Worm (Caenorhabditis elegans) whole organism, L4 larva: Measurements from ENCODE around the gene Y43B11AL.1.
A peak's percentile ranks its signal among the peaks of the same experiment; 100 is the strongest.

Experiments
- D1046.2 ChIP-seq: fragments of 200-800 bp; sonication (Bioruptor generic); IDR thresholded peaks from 2 replicates; pipeline ENCODE4 v1.3.6; 2022; ENCODE audit warnings: missing genetic modification characterization, missing compliant biosample characterization
- F37D6.2 ChIP-seq: sonication (generic microtip); optimal IDR thresholded peaks from 2 replicates; lab custom pipeline; 2016; ENCODE audit warnings: mild to moderate bottlenecking, missing genetic modification characterization, missing compliant biosample characterization
- R02D3.7 ChIP-seq: fragments of 150-350 bp; sonication (generic microtip); optimal IDR thresholded peaks from 3 replicates; lab custom pipeline; 2014; ENCODE audit warnings: missing biosample characterization, missing genetic modification characterization
- T20F7.1 ChIP-seq: fragments of 200-800 bp; sonication (Bioruptor generic); optimal IDR thresholded peaks from 2 replicates; lab custom pipeline; 2018; ENCODE audit warnings: mild to moderate bottlenecking, missing genetic modification characterization, missing compliant biosample characterization
- T26A8.4 ChIP-seq: fragments of 200-800 bp; sonication (Bioruptor generic); IDR thresholded peaks from 2 replicates; pipeline ENCODE4 v1.3.6; 2022; ENCODE audit warnings: missing genetic modification characterization, missing compliant biosample characterization
- Y105C5A.15 ChIP-seq: fragments of 200-800 bp; sonication (Bioruptor generic); IDR thresholded peaks from 2 replicates; pipeline ENCODE4 v1.3.6; 2022; ENCODE audit warnings: missing genetic modification characterization, missing compliant biosample characterization
- Y5F2A.4 ChIP-seq: fragments of 200-800 bp; sonication (Bioruptor generic); optimal IDR thresholded peaks from 2 replicates; lab custom pipeline; 2018; ENCODE audit warnings: mild to moderate bottlenecking, missing genetic modification characterization, missing compliant biosample characterization
- Y75B8A.6 ChIP-seq: fragments of 200-800 bp; sonication (Bioruptor generic); IDR thresholded peaks from 2 replicates; pipeline ENCODE4 v1.3.6; 2022; ENCODE audit warnings: missing genetic modification reagents, missing genetic modification characterization, missing compliant biosample characterization
- ama-1 ChIP-seq: fragments of 150-350 bp; optimal IDR thresholded peaks from 2 replicates; lab custom pipeline; 2014; ENCODE audit warnings: inconsistent platforms, mixed read lengths
- arid-1 ChIP-seq: fragments of 200-800 bp; sonication (Bioruptor generic); conservative IDR thresholded peaks from 2 replicates; pipeline ENCODE4 v1.3.6; 2022; ENCODE audit warnings: missing genetic modification reagents, missing genetic modification characterization, missing compliant biosample characterization
- ceh-62 ChIP-seq: sonication (generic microtip); optimal IDR thresholded peaks from 2 replicates; lab custom pipeline; 2017; ENCODE audit warnings: missing biosample characterization, missing genetic modification characterization
- daf-12 ChIP-seq: fragments of 150-350 bp; optimal IDR thresholded peaks from 2 replicates; lab custom pipeline; 2014; ENCODE audit warnings: missing biosample characterization, missing genetic modification reagents, missing genetic modification characterization
- daf-8 ChIP-seq: fragments of 200-800 bp; sonication (Bioruptor generic); IDR thresholded peaks from 2 replicates; pipeline ENCODE4 v1.3.6; 2022; ENCODE audit warnings: missing genetic modification characterization, missing compliant biosample characterization
- dmd-9 ChIP-seq: fragments of 200-800 bp; sonication (Bioruptor generic); IDR thresholded peaks from 2 replicates; pipeline ENCODE4 v1.3.6; 2022; ENCODE audit warnings: missing genetic modification reagents, missing genetic modification characterization, missing compliant biosample characterization
- dpl-1 ChIP-seq: fragments of 150-350 bp; optimal IDR thresholded peaks from 2 replicates; lab custom pipeline; 2014; ENCODE audit warnings: missing biosample characterization, missing genetic modification reagents, missing genetic modification characterization
- dve-1 ChIP-seq: sonication (generic microtip); optimal IDR thresholded peaks from 2 replicates; lab custom pipeline; 2017; ENCODE audit warnings: antibody characterized with exemption, mild to moderate bottlenecking, missing genetic modification characterization, missing compliant biosample characterization; ENCODE audit not compliant: insufficient read depth
- egl-27 ChIP-seq: sonication (generic microtip); optimal IDR thresholded peaks from 3 replicates; lab custom pipeline; 2017; ENCODE audit warnings: missing biosample characterization, missing genetic modification reagents, missing genetic modification characterization
- fkh-10 ChIP-seq: fragments of 150-350 bp; optimal IDR thresholded peaks from 2 replicates; lab custom pipeline; 2014; ENCODE audit warnings: missing biosample characterization, missing genetic modification reagents, missing genetic modification characterization
- fos-1 ChIP-seq: fragments of 150-350 bp; optimal IDR thresholded peaks from 2 replicates; lab custom pipeline; 2014; ENCODE audit warnings: missing biosample characterization, missing genetic modification characterization
- hif-1 ChIP-seq, 2 experiments: sonication (generic microtip); optimal IDR thresholded peaks; 2 replicates each; lab custom pipeline; 2016 to 2017; ENCODE audit warnings: missing compliant biosample characterization in 2 of 2, missing genetic modification characterization in 2 of 2, missing genetic modification reagents in 2 of 2, missing genotype in 2 of 2, mild to moderate bottlenecking in 1 of 2
- hmg-1.1 ChIP-seq: fragments of 200-800 bp; sonication (Bioruptor generic); IDR thresholded peaks from 2 replicates; pipeline ENCODE4 v1.3.6; 2022; ENCODE audit warnings: missing genetic modification reagents, missing genetic modification characterization, missing compliant biosample characterization
- jun-1 ChIP-seq: fragments of 150-350 bp; optimal IDR thresholded peaks from 2 replicates; lab custom pipeline; 2014; ENCODE audit warnings: missing biosample characterization, missing genetic modification reagents, missing genetic modification characterization
- lim-7 ChIP-seq: fragments of 200-800 bp; sonication (Bioruptor generic); IDR thresholded peaks from 2 replicates; pipeline ENCODE4 v1.3.6; 2022; ENCODE audit warnings: missing genetic modification characterization, missing compliant biosample characterization
- lin-1 ChIP-seq: fragments of 200-800 bp; sonication (Bioruptor generic); IDR thresholded peaks from 2 replicates; pipeline ENCODE4 v1.3.6; 2022; ENCODE audit warnings: missing genetic modification reagents, missing genetic modification characterization, missing compliant biosample characterization
- lin-13 ChIP-seq: fragments of 150-350 bp; optimal IDR thresholded peaks from 2 replicates; lab custom pipeline; 2014; ENCODE audit warnings: missing biosample characterization, missing genetic modification reagents, missing genetic modification characterization
- lin-15B ChIP-seq: fragments of 150-350 bp; sonication (generic microtip); optimal IDR thresholded peaks from 3 replicates; lab custom pipeline; 2014; ENCODE audit warnings: missing biosample characterization, missing genetic modification characterization
- lin-29 ChIP-seq: fragments of 200-800 bp; sonication (Bioruptor generic); IDR thresholded peaks from 2 replicates; pipeline ENCODE4 v1.3.6; 2022; ENCODE audit warnings: missing genetic modification reagents, missing genetic modification characterization, missing compliant biosample characterization
- lin-38 ChIP-seq: fragments of 200-800 bp; sonication (Bioruptor generic); IDR thresholded peaks from 2 replicates; pipeline ENCODE4 v1.3.6; 2022; ENCODE audit warnings: missing genetic modification reagents, missing genetic modification characterization, missing compliant biosample characterization
- lir-3 ChIP-seq: sonication (generic microtip); optimal IDR thresholded peaks from 2 replicates; lab custom pipeline; 2016; ENCODE audit warnings: mild to moderate bottlenecking, missing genetic modification characterization, missing compliant biosample characterization
- lsy-2 ChIP-seq, 2 experiments: fragments of 150-350 bp in 1 of 2; sonication (generic microtip) in 1 of 2; optimal IDR thresholded peaks; 2 replicates each; lab custom pipeline; 2014 to 2017; ENCODE audit warnings: missing biosample characterization in 2 of 2, missing genetic modification characterization in 2 of 2
- mxl-2 ChIP-seq: fragments of 200-800 bp; sonication (Bioruptor generic); conservative IDR thresholded peaks from 2 replicates; pipeline ENCODE4 v1.3.6; 2022; ENCODE audit warnings: missing genetic modification reagents, missing genetic modification characterization, missing compliant biosample characterization
- mxl-3 ChIP-seq: fragments of 200-800 bp; sonication (Bioruptor generic); optimal IDR thresholded peaks from 2 replicates; lab custom pipeline; 2018; ENCODE audit warnings: mild to moderate bottlenecking, missing genetic modification characterization, missing compliant biosample characterization
- nhr-11 ChIP-seq: fragments of 150-350 bp; optimal IDR thresholded peaks from 2 replicates; lab custom pipeline; 2014; ENCODE audit warnings: missing biosample characterization, missing genetic modification characterization
- nhr-111 ChIP-seq: fragments of 200-800 bp; sonication (Bioruptor generic); optimal IDR thresholded peaks from 2 replicates; lab custom pipeline; 2018; ENCODE audit warnings: mild to moderate bottlenecking, missing genetic modification characterization, missing compliant biosample characterization
- nhr-237 ChIP-seq: sonication (generic microtip); optimal IDR thresholded peaks from 2 replicates; lab custom pipeline; 2017; ENCODE audit warnings: missing biosample characterization, missing genetic modification characterization
- nhr-25 ChIP-seq: sonication (generic microtip); optimal IDR thresholded peaks from 2 replicates; lab custom pipeline; 2017; ENCODE audit warnings: missing genetic modification characterization, mild to moderate bottlenecking, missing compliant biosample characterization, antibody characterized with exemption, moderate library complexity, borderline replicate concordance; ENCODE audit not compliant: insufficient read depth
- nhr-48 ChIP-seq: sonication (generic microtip); optimal IDR thresholded peaks from 2 replicates; lab custom pipeline; 2016; ENCODE audit warnings: mild to moderate bottlenecking, missing genetic modification characterization, missing compliant biosample characterization
- nhr-76 ChIP-seq: fragments of 150-350 bp; optimal IDR thresholded peaks from 2 replicates; lab custom pipeline; 2014; ENCODE audit warnings: missing biosample characterization, missing genetic modification characterization
- php-3 ChIP-seq: fragments of 200-800 bp; sonication (Bioruptor generic); IDR thresholded peaks from 2 replicates; pipeline ENCODE4 v1.3.6; 2022; ENCODE audit warnings: missing genetic modification reagents, missing genetic modification characterization, missing compliant biosample characterization
- pqm-1 ChIP-seq: sonication (generic microtip); optimal IDR thresholded peaks from 2 replicates; lab custom pipeline; 2017; ENCODE audit warnings: missing biosample characterization, missing genetic modification characterization
- rbr-2 ChIP-seq: sonication (generic microtip); optimal IDR thresholded peaks from 2 replicates; lab custom pipeline; 2016; ENCODE audit warnings: missing genotype, missing genetic modification characterization, missing compliant biosample characterization
- snpc-1.2 ChIP-seq: fragments of 200-800 bp; sonication (Bioruptor generic); IDR thresholded peaks from 2 replicates; pipeline ENCODE4 v1.3.6; 2022; ENCODE audit warnings: missing genetic modification reagents, missing genetic modification characterization, missing compliant biosample characterization
- spr-1 ChIP-seq: sonication (generic microtip); optimal IDR thresholded peaks from 2 replicates; lab custom pipeline; 2016; ENCODE audit warnings: mild to moderate bottlenecking, missing genetic modification characterization, missing compliant biosample characterization
- spr-3 ChIP-seq: fragments of 200-800 bp; sonication (Bioruptor generic); optimal IDR thresholded peaks from 2 replicates; lab custom pipeline; 2018; ENCODE audit warnings: mild to moderate bottlenecking, missing genetic modification characterization, missing compliant biosample characterization
- tag-97 ChIP-seq: fragments of 200-800 bp; sonication (Bioruptor generic); IDR thresholded peaks from 2 replicates; pipeline ENCODE4 v1.3.6; 2022; ENCODE audit warnings: missing genetic modification characterization, missing compliant biosample characterization
- unc-130 ChIP-seq: sonication (generic microtip); optimal IDR thresholded peaks from 2 replicates; lab custom pipeline; 2016; ENCODE audit warnings: missing genetic modification reagents, missing genetic modification characterization, missing compliant biosample characterization
- unc-62 ChIP-seq, 3 experiments: fragments of 150-350 bp in 1 of 3; sonication (generic microtip); optimal IDR thresholded peaks in 2 of 3; peaks in 1 of 3; 1 replicate in 1 of 3; 2 replicates in 2 of 3; lab custom pipeline; 2014 to 2017; ENCODE audit warnings: missing biosample characterization in 3 of 3, missing genetic modification characterization in 3 of 3, missing genetic modification reagents in 3 of 3, missing genotype in 1 of 3
- vab-7 ChIP-seq: fragments of 200-800 bp; sonication (Bioruptor generic); IDR thresholded peaks from 2 replicates; pipeline ENCODE4 v1.3.6; 2022; ENCODE audit warnings: missing genetic modification reagents, missing genetic modification characterization, missing compliant biosample characterization
- zip-11 ChIP-seq: fragments of 200-800 bp; sonication (Bioruptor generic); IDR thresholded peaks from 2 replicates; pipeline ENCODE4 v1.3.6; 2022; ENCODE audit warnings: missing genetic modification characterization, missing compliant biosample characterization
- ztf-11 ChIP-seq: fragments of 150-350 bp; optimal IDR thresholded peaks from 2 replicates; lab custom pipeline; 2014; ENCODE audit warnings: missing biosample characterization, missing genetic modification characterization
- ztf-7 ChIP-seq: fragments of 150-350 bp; optimal IDR thresholded peaks from 2 replicates; lab custom pipeline; 2014; ENCODE audit warnings: missing biosample characterization, missing genetic modification characterization

Gene Y43B11AL.1

ce11 chrIV:7103211-7103679 lies 38.1 kb downstream of the Y43B11AL.1 start, which contains the start of the genes rde-8 and ZC477.3:
rde-8 (minus strand) TSS chrIV:7103261.
ZC477.3 (plus strand) TSS chrIV:7103492.
- TF ChIP-seq R02D3.7 (no peak), lin-15B (tag; lab: Kevin White, UChicago) (no peak), vab-7 (no peak), Y5F2A.4 (GFP tag; lab: Kevin White, UChicago) (no peak), T26A8.4 (no peak; the same call in 1 of the 2 replicates), nhr-11 (peak; percentile 3), unc-62 (GFP tag; optimal IDR thresholded peaks at IDR 0.05 in 1 of 2; lab: Kevin White, UChicago) (peak in 1 of 2 experiments; percentile 64), unc-62 (tag; optimal IDR thresholded peaks at IDR 0.05; lab: Kevin White, UChicago) (no peak), nhr-76 (tag; lab: Kevin White, UChicago) (no peak), lin-38 (GFP tag; lab: Robert Waterston, UW) (peak; percentile 79), daf-8 (GFP tag; lab: Robert Waterston, UW) (no peak), lin-1 (GFP tag; lab: Robert Waterston, UW) (no peak), ztf-11 (no peak), ama-1 (lab: Kevin White, UChicago) (peak; percentile 10), dmd-9 (GFP tag; lab: Robert Waterston, UW) (no peak), lsy-2 (tag; optimal IDR thresholded peaks at IDR 0.05; lab: Kevin White, UChicago) (peak in 1 of 2 experiments; percentile 88), lin-29 (GFP tag; lab: Robert Waterston, UW) (no peak), dve-1 (peak; percentile 68), lin-13 (peak; percentile 4), Y75B8A.6 (GFP tag; lab: Robert Waterston, UW) (no peak), mxl-2 (no peak), arid-1 (GFP tag; lab: Robert Waterston, UW) (no peak), Y105C5A.15 (GFP tag; lab: Robert Waterston, UW) (no peak), ztf-7 (no peak), ceh-62 (tag; lab: Kevin White, UChicago) (no peak), snpc-1.2 (GFP tag; lab: Robert Waterston, UW) (0 out of 2 replicates have a peak, but pooled peaks have one; percentile 52), unc-130 (no peak), F37D6.2 (peak; percentile 23), hmg-1.1 (GFP tag; lab: Robert Waterston, UW) (0 out of 2 replicates have a peak, but pooled peaks have one; percentile 60), spr-1 (no peak), nhr-237 (tag; lab: Kevin White, UChicago) (no peak), jun-1 (peak; percentile 28), php-3 (no peak), D1046.2 (GFP tag; lab: Robert Waterston, UW) (no peak), nhr-111 (GFP tag; lab: Kevin White, UChicago) (no peak), nhr-25 (tag; lab: Kevin White, UChicago) (no peak), tag-97 (GFP tag; lab: Robert Waterston, UW) (no peak), rbr-2 (tag; lab: Kevin White, UChicago) (peak; percentile 59), hif-1 (tag; optimal IDR thresholded peaks at IDR 0.05; lab: Kevin White, UChicago) (no peak), zip-11 (GFP tag; lab: Robert Waterston, UW) (no peak), fkh-10 (GFP tag; lab: Kevin White, UChicago) (no peak), pqm-1 (tag; lab: Kevin White, UChicago) (no peak), egl-27 (tag; lab: Kevin White, UChicago) (no peak), mxl-3 (no peak), fos-1 (no peak), nhr-48 (peak; percentile 38), T20F7.1 (GFP tag; lab: Kevin White, UChicago) (peak; percentile 54), lim-7 (no peak), dpl-1 (GFP tag; lab: Kevin White, UChicago) (peak; percentile 75), lir-3 (tag; lab: Kevin White, UChicago) (no peak), spr-3 (GFP tag; lab: Kevin White, UChicago) (no peak), daf-12 (tag; lab: Kevin White, UChicago) (no peak)
